Worm (Caenorhabditis elegans): Measurements from ENCODE around the gene pld-1.

Gene pld-1

DNA sequence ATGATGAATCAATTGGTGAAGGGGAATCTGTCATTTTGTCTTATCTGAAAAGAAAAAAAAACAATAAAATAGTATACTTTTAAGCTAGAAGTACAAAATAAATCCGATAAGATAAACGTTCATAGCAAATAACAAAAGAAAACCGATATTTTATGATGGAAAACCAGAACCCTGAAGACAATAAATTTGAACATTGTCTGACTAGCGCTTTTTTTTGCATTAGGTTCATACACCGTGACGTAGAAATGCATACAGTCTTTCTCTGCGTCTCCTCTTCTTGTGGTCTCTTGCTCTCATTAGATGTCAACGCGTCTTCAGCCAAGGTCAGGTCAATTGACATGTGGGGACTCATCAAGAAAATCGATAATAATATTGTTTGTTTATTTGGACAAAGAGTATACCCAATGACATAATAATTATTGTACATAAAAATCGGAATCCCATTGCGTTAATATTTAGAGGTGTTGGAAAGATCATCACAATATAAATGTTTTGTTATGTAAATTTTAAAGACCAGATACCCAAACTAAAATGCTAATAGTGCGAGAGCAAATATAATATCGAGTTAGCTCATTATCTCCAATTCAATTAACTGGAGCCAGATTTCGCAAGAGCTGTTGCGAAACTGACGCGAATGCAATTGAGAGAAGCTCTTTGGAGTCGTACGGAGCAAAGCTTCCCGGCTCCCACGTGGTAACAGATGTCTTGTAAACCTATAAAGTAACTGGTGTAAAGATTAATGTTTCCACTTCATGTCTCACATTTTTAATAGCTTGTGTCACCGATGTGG lies 10.2 kb downstream of the pld-1 start, which contains the start of gene dsh-2 (continued):
- TF ChIP-seq hif-1 (tag; optimal IDR thresholded peaks at IDR 0.05) (no peak), attf-4 (tag; optimal IDR thresholded peaks at IDR 0.05) (no peak), F49E8.2 (tag; optimal IDR thresholded peaks at IDR 0.05; ENCODE audit: borderline replicate concordance) (no peak), daf-19 (GFP tag; conservative IDR thresholded peaks at IDR 0.05) (no peak), pha-4 (GFP tag; IDR thresholded peaks at IDR 0.05) (no peak), pha-4 (tag; optimal IDR thresholded peaks at IDR 0.05) (peak; percentile 43), lin-13 (GFP tag; optimal IDR thresholded peaks at IDR 0.05) (peak; percentile 34), nhr-28 (tag; optimal IDR thresholded peaks at IDR 0.05) (peak; percentile 42), F37D6.2 (tag; optimal IDR thresholded peaks at IDR 0.05) (no peak), mdl-1 (tag; optimal IDR thresholded peaks at IDR 0.05) (peak in 1 of 2 experiments; percentile 30), ceh-32 (tag; optimal IDR thresholded peaks at IDR 0.05; ENCODE audit: poor library complexity) (no peak), rbr-2 (tag; optimal IDR thresholded peaks at IDR 0.05) (peak; percentile 26), daf-16 (GFP tag; optimal IDR thresholded peaks at IDR 0.05) (no peak), daf-16 (tag; optimal IDR thresholded peaks at IDR 0.05) (peak; percentile 50), egl-43 (GFP tag; IDR thresholded peaks at IDR 0.05) (no peak), T20F7.1 (GFP tag; optimal IDR thresholded peaks at IDR 0.05) (no peak), mes-2 (tag; optimal IDR thresholded peaks at IDR 0.05; ENCODE audit: poor library complexity, severe bottlenecking) (peak; percentile 85), lsy-2 (tag; optimal IDR thresholded peaks at IDR 0.05) (peak in 1 of 2 experiments; percentile 73)

ce11 chrII:5071265-5071664 lies 20.2 kb downstream of the pld-1 start, which contains the start of gene C27A2.7:
C27A2.7 (minus strand) TSS chrII:5071365.
- TF ChIP-seq ama-1 (optimal IDR thresholded peaks at IDR 0.05) = no peak
- no peak for TF ChIP-seq madf-5 (GFP tag; IDR thresholded peaks at IDR 0.05)
- no peak for TF ChIP-seq T20F7.1 (GFP tag; optimal IDR thresholded peaks at IDR 0.05)
- no peak for TF ChIP-seq nhr-77 (tag; optimal IDR thresholded peaks at IDR 0.05)
- no peak for TF ChIP-seq dmd-6 (GFP tag; IDR thresholded peaks at IDR 0.05)
- no peak for TF ChIP-seq ztf-7 (tag; optimal IDR thresholded peaks at IDR 0.05)
- no peak for TF ChIP-seq daf-16 (GFP tag; optimal IDR thresholded peaks at IDR 0.05)
- TF ChIP-seq daf-16 (tag; optimal IDR thresholded peaks at IDR 0.05) = no peak
- no peak for TF ChIP-seq aly-2 (tag; optimal IDR thresholded peaks at IDR 0.05)
- TF ChIP-seq egl-27 (tag; optimal IDR thresholded peaks at IDR 0.05) = no peak
- no peak for TF ChIP-seq dmd-8 (GFP tag; IDR thresholded peaks at IDR 0.05)
- TF ChIP-seq sdz-12 (GFP tag; optimal IDR thresholded peaks at IDR 0.05) = no peak
- TF ChIP-seq cey-2 (tag; optimal IDR thresholded peaks at IDR 0.05; ENCODE audit: borderline replicate concordance, insufficient read depth) = no peak
- TF ChIP-seq mxl-2 (GFP tag; conservative IDR thresholded peaks at IDR 0.05) = no peak
- no peak for TF ChIP-seq php-3 (GFP tag; IDR thresholded peaks at IDR 0.05)

- TF ChIP-seq ztf-11 (tag; optimal IDR thresholded peaks at IDR 0.05) = no peak
- no peak for TF ChIP-seq dve-1 (tag; optimal IDR thresholded peaks at IDR 0.05; ENCODE audit: insufficient read depth)
- no peak for TF ChIP-seq attf-4 (tag; optimal IDR thresholded peaks at IDR 0.05)
- TF ChIP-seq aha-1 (tag) = peak; percentile 14
- no peak for TF ChIP-seq pqm-1 (tag; optimal IDR thresholded peaks at IDR 0.05)
- TF ChIP-seq zfp-2 (tag; optimal IDR thresholded peaks at IDR 0.05) = no peak
These were observed 22.0 kb downstream of the pld-1 start, which contains the start of gene idpb-2 for ce11 chrII:5069525-5069924. idpb-2 (minus strand) TSS chrII:5069625.

- TF ChIP-seq mdt-29 (GFP tag; IDR thresholded peaks at IDR 0.05) (no peak), jun-1 (tag; optimal IDR thresholded peaks at IDR 0.05) (no peak), tra-1 (GFP tag; IDR thresholded peaks at IDR 0.05) (no peak), unc-130 (GFP tag; optimal IDR thresholded peaks at IDR 0.05) (no peak), nhr-6 (tag; optimal IDR thresholded peaks at IDR 0.05) (no peak), lin-1 (GFP tag; IDR thresholded peaks at IDR 0.05) (no peak), hif-1 (tag; optimal IDR thresholded peaks at IDR 0.05) (no peak), lir-3 (tag; optimal IDR thresholded peaks at IDR 0.05) (no peak)
These were observed 23.6 kb downstream of the pld-1 start, which contains the start of gene C27A2.8 for ce11 chrII:5067927-5068326. C27A2.8 (minus strand) TSS chrII:5068043.

Measured in whole organism, L4 larva.